Fruit fly (Drosophila melanogaster) whole organism, wandering third instar larva: ENCODE results near the gene CG6962.

Experiments
- Abd-B ChIP-seq: fragments of >200 bp; optimal IDR thresholded peaks from 2 replicates; lab custom pipeline; 2017; ENCODE audit warnings: missing biosample characterization, missing genetic modification characterization
- CG32264 ChIP-seq: fragments of 200-800 bp; sonication (Bioruptor generic); optimal IDR thresholded peaks from 2 replicates; lab custom pipeline; 2016; ENCODE audit warnings: missing biosample characterization, missing genetic modification characterization
- CG9705 ChIP-seq: fragments of 200-800 bp; sonication (Bioruptor generic); optimal IDR thresholded peaks from 2 replicates; lab custom pipeline; 2018; ENCODE audit warnings: missing biosample characterization, mild to moderate bottlenecking, missing genetic modification characterization
- CrebA ChIP-seq: fragments of 200-800 bp; sonication (Bioruptor generic); optimal IDR thresholded peaks from 2 replicates; lab custom pipeline; 2016; ENCODE audit warnings: missing biosample characterization, mild to moderate bottlenecking, missing genetic modification characterization, borderline replicate concordance
- Dfd ChIP-seq: fragments of >200 bp; optimal IDR thresholded peaks from 2 replicates; lab custom pipeline; 2017; ENCODE audit warnings: missing biosample characterization, missing genetic modification characterization
- Dif ChIP-seq: fragments of 200-275, 200-300 bp; sonication (Bioruptor generic); optimal IDR thresholded peaks from 2 replicates; lab custom pipeline; 2018; ENCODE audit warnings: missing biosample characterization, missing genetic modification characterization; ENCODE audit not compliant: partially characterized antibody
- GATAd ChIP-seq: sonication (Bioruptor generic); optimal IDR thresholded peaks from 2 replicates; lab custom pipeline; 2016; ENCODE audit warnings: missing biosample characterization, missing genetic modification characterization
- HLH106 ChIP-seq: fragments of 200-800 bp; optimal IDR thresholded peaks from 3 replicates; lab custom pipeline; 2019; ENCODE audit warnings: missing biosample characterization, mild to moderate bottlenecking, missing genetic modification characterization, moderate library complexity
- Hnf4 ChIP-seq: fragments of 200-800 bp; sonication (Bioruptor generic); optimal IDR thresholded peaks from 2 replicates; lab custom pipeline; 2016; ENCODE audit warnings: missing biosample characterization, mild to moderate bottlenecking, missing genetic modification characterization
- Hr78 ChIP-seq: fragments of >200 bp; optimal IDR thresholded peaks from 2 replicates; lab custom pipeline; 2017; ENCODE audit warnings: missing biosample characterization, missing genetic modification characterization
- Hr83 ChIP-seq: fragments of 200-300 bp; sonication (Bioruptor generic); optimal IDR thresholded peaks from 2 replicates; lab custom pipeline; 2016; ENCODE audit warnings: missing biosample characterization, mild to moderate bottlenecking, missing genetic modification characterization, moderate library complexity; ENCODE audit not compliant: poor library complexity, severe bottlenecking
- Jra ChIP-seq: sonication (Bioruptor generic); optimal IDR thresholded peaks from 2 replicates; lab custom pipeline; 2016; ENCODE audit warnings: missing biosample characterization, missing genetic modification characterization
- Mio ChIP-seq: sonication (Bioruptor generic); optimal IDR thresholded peaks from 2 replicates; lab custom pipeline; 2016; ENCODE audit warnings: missing biosample characterization, missing genetic modification characterization
- Myc ChIP-seq: fragments of >200 bp; optimal IDR thresholded peaks from 2 replicates; lab custom pipeline; 2017
- N ChIP-seq: fragments of >200 bp; optimal IDR thresholded peaks from 2 replicates; lab custom pipeline; 2018; ENCODE audit warnings: missing biosample characterization, missing external identifiers, missing genetic modification characterization
- OdsH ChIP-seq: fragments of 200-800 bp; sonication (Bioruptor generic); optimal IDR thresholded peaks from 2 replicates; lab custom pipeline; 2016; ENCODE audit warnings: missing biosample characterization, mild to moderate bottlenecking, missing genetic modification characterization
- Rel ChIP-seq, 2 experiments: fragments of 200-800 bp; sonication (Bioruptor generic) in 1 of 2; optimal IDR thresholded peaks; 2 replicates in 1 of 2; 3 replicates in 1 of 2; lab custom pipeline; 2016 to 2019; ENCODE audit warnings: mild to moderate bottlenecking in 2 of 2, missing biosample characterization in 2 of 2, missing genetic modification characterization in 2 of 2, moderate library complexity in 1 of 2
- Sp1 ChIP-seq: fragments of 200-800 bp; sonication (Bioruptor generic); optimal IDR thresholded peaks from 3 replicates; lab custom pipeline; 2019; ENCODE audit warnings: missing biosample characterization, mild to moderate bottlenecking, missing genetic modification characterization, moderate library complexity
- Vsx2 ChIP-seq: fragments of 200-300, 225-300 bp; sonication (Bioruptor generic); optimal IDR thresholded peaks from 2 replicates; lab custom pipeline; 2018; ENCODE audit warnings: missing biosample characterization, missing genetic modification characterization; ENCODE audit not compliant: partially characterized antibody
- br ChIP-seq: fragments of 200-800 bp; sonication (Bioruptor generic); optimal IDR thresholded peaks from 2 replicates; lab custom pipeline; 2016; ENCODE audit warnings: missing biosample characterization, missing genetic modification characterization
- brk ChIP-seq: fragments of 200-800 bp; sonication (Bioruptor generic); optimal IDR thresholded peaks from 2 replicates; lab custom pipeline; 2016; ENCODE audit warnings: missing biosample characterization, mild to moderate bottlenecking, missing genetic modification characterization
- dl ChIP-seq, 2 experiments: fragments of 175-275, 200-275 bp in 1 of 2; fragments of 200-275 bp in 1 of 2; sonication (Bioruptor generic); optimal IDR thresholded peaks; lab custom pipeline; 2018; ENCODE audit warnings: mild to moderate bottlenecking in 2 of 2, missing biosample characterization in 2 of 2, missing genetic modification characterization in 2 of 2, moderate library complexity in 2 of 2; ENCODE audit not compliant: partially characterized antibody in 2 of 2, insufficient read depth in 1 of 2
- dmrt93B ChIP-seq: fragments of 200-800 bp; sonication (Bioruptor generic); optimal IDR thresholded peaks from 2 replicates; lab custom pipeline; 2018; ENCODE audit warnings: missing biosample characterization, mild to moderate bottlenecking, missing genetic modification characterization
- dsf ChIP-seq: sonication (Bioruptor generic); optimal IDR thresholded peaks from 2 replicates; lab custom pipeline; 2016; ENCODE audit warnings: missing biosample characterization, missing genetic modification characterization, borderline replicate concordance
- ey ChIP-seq: fragments of 200-800 bp; sonication (Bioruptor generic); optimal IDR thresholded peaks from 2 replicates; lab custom pipeline; 2016; ENCODE audit warnings: missing biosample characterization, missing genetic modification characterization
- foxo ChIP-seq, 2 experiments: fragments of 200-800 bp; sonication (Bioruptor generic); optimal IDR thresholded peaks; 2 replicates in 1 of 2; 3 replicates in 1 of 2; lab custom pipeline; 2016 to 2017; ENCODE audit warnings: missing biosample characterization in 2 of 2, missing genetic modification characterization in 2 of 2
- fru ChIP-seq: fragments of 200-800 bp; sonication (Bioruptor generic); optimal IDR thresholded peaks from 3 replicates; lab custom pipeline; 2016; ENCODE audit warnings: missing biosample characterization, mild to moderate bottlenecking, missing genetic modification characterization
- h ChIP-seq: fragments of 200-800 bp; sonication (Bioruptor generic); optimal IDR thresholded peaks from 3 replicates; lab custom pipeline; 2016; ENCODE audit warnings: missing biosample characterization, mild to moderate bottlenecking, missing genetic modification characterization
- jim ChIP-seq: fragments of 175-275, 200-325 bp; sonication (Bioruptor generic); optimal IDR thresholded peaks from 2 replicates; lab custom pipeline; 2016; ENCODE audit warnings: missing biosample characterization, mild to moderate bottlenecking, missing genetic modification characterization
- lola ChIP-seq: fragments of >200 bp; optimal IDR thresholded peaks from 2 replicates; lab custom pipeline; 2017; ENCODE audit warnings: missing biosample characterization, missing genetic modification characterization
- pan ChIP-seq: fragments of >200 bp; optimal IDR thresholded peaks from 2 replicates; lab custom pipeline; 2017
- psq ChIP-seq: fragments of 200-800 bp; sonication (Bioruptor generic); optimal IDR thresholded peaks from 3 replicates; lab custom pipeline; 2017; ENCODE audit warnings: missing biosample characterization, mild to moderate bottlenecking, missing genetic modification characterization, moderate library complexity
- rgr ChIP-seq: fragments of 200-800 bp; sonication (Bioruptor generic); optimal IDR thresholded peaks from 3 replicates; lab custom pipeline; 2016; ENCODE audit warnings: missing biosample characterization, mild to moderate bottlenecking, missing genetic modification characterization
- sage ChIP-seq: fragments of 200-800 bp; sonication (Bioruptor generic); optimal IDR thresholded peaks from 2 replicates; lab custom pipeline; 2016; ENCODE audit warnings: missing biosample characterization, mild to moderate bottlenecking, missing genetic modification characterization
- sv ChIP-seq: fragments of 200-800 bp; sonication (Bioruptor generic); optimal IDR thresholded peaks from 3 replicates; lab custom pipeline; 2016; ENCODE audit warnings: missing biosample characterization, missing genetic modification characterization
- tai ChIP-seq: sonication (Bioruptor generic); optimal IDR thresholded peaks from 2 replicates; lab custom pipeline; 2016; ENCODE audit warnings: missing biosample characterization, missing genetic modification characterization
- usp ChIP-seq: fragments of >200 bp; optimal IDR thresholded peaks from 2 replicates; lab custom pipeline; 2017; ENCODE audit warnings: missing biosample characterization, missing genetic modification characterization
- woc ChIP-seq: sonication (Bioruptor generic); optimal IDR thresholded peaks from 2 replicates; lab custom pipeline; 2016; ENCODE audit warnings: missing biosample characterization, mild to moderate bottlenecking, missing genetic modification characterization

The CG6962 gene

dm6 chr3R:11882506-11882953 lies at the start of gene CG6962, which contains the start of gene CG31368:
Gene CG6962 (minus strand): TSS chr3R:11882534.
Gene CG31368 (plus strand): TSS chr3R:11882790.
- no peak for TF ChIP-seq Rel (GFP tag; optimal IDR thresholded peaks at IDR 0.05; lab: Kevin White, UChicago)
- TF ChIP-seq Rel (tag; optimal IDR thresholded peaks at IDR 0.05; lab: Kevin White, UChicago), result peak; percentile 26
- peak in 1 of 2 experiments; percentile 79 for TF ChIP-seq foxo (GFP tag; optimal IDR thresholded peaks at IDR 0.05; lab: Kevin White, UChicago)
- peak; percentile 90 for TF ChIP-seq sv
- TF ChIP-seq Sp1 (GFP tag; lab: Kevin White, UChicago), result peak; percentile 61
- TF ChIP-seq Abd-B (GFP tag; lab: Kevin White, UChicago), result no peak
- peak; percentile 11 for TF ChIP-seq Myc
- TF ChIP-seq dl (GFP tag; optimal IDR thresholded peaks at IDR 0.05; lab: Kevin White, UChicago; ENCODE audit: insufficient read depth in 1 of 2, partially characterized antibody in 2 of 2), result no peak
- peak; percentile 49 for TF ChIP-seq br
- no peak for TF ChIP-seq dsf
- no peak for TF ChIP-seq Hr78
- TF ChIP-seq N (GFP tag; lab: Kevin White, UChicago), result peak; percentile 31
- TF ChIP-seq Dfd (GFP tag; lab: Kevin White, UChicago), result no peak
- peak; percentile 76 for TF ChIP-seq Hnf4
- no peak for TF ChIP-seq Dif (GFP tag; lab: Kevin White, UChicago)
- TF ChIP-seq GATAd (GFP tag; lab: Kevin White, UChicago), result no peak
- TF ChIP-seq ey (GFP tag; lab: Kevin White, UChicago), result peak; percentile 58
- no peak for TF ChIP-seq jim (GFP tag; lab: Kevin White, UChicago)
- TF ChIP-seq Vsx2 (GFP tag; lab: Kevin White, UChicago), result no peak
- TF ChIP-seq Hr83 (GFP tag; lab: Kevin White, UChicago), result peak; percentile 56
- TF ChIP-seq CG32264 (GFP tag; lab: Kevin White, UChicago), result no peak
- peak; percentile 65 for TF ChIP-seq fru (GFP tag; lab: Kevin White, UChicago)
- TF ChIP-seq CG9705, result peak; percentile 70
- peak; percentile 59 for TF ChIP-seq woc
- peak; percentile 50 for TF ChIP-seq OdsH
- TF ChIP-seq brk, result no peak
- TF ChIP-seq rgr, result peak; percentile 69
- TF ChIP-seq h (GFP tag; lab: Kevin White, UChicago), result peak; percentile 70
- TF ChIP-seq sage (GFP tag; lab: Kevin White, UChicago), result peak; percentile 22
- no peak for TF ChIP-seq Mio (GFP tag; lab: Kevin White, UChicago)
- TF ChIP-seq HLH106 (tag; lab: Kevin White, UChicago), result peak; percentile 86
- TF ChIP-seq pan (lab: Kevin White, UChicago), result no peak
- TF ChIP-seq dmrt93B (GFP tag; lab: Kevin White, UChicago), result peak; percentile 60
- TF ChIP-seq Jra (GFP tag; lab: Kevin White, UChicago), result peak; percentile 7
- TF ChIP-seq CrebA, result no peak
- no peak for TF ChIP-seq lola
- TF ChIP-seq usp, result no peak
- peak; percentile 48 for TF ChIP-seq psq
- TF ChIP-seq tai, result no peak

- TF ChIP-seq dsf (no peak), sv (no peak), Sp1 (GFP tag; lab: Kevin White, UChicago) (no peak), Hr83 (GFP tag; lab: Kevin White, UChicago) (no peak), HLH106 (tag; lab: Kevin White, UChicago) (no peak), Vsx2 (GFP tag; lab: Kevin White, UChicago) (no peak)
Measured at dm6 chr3R:11930962-11931361, 48.6 kb upstream of the CG6962 start, which contains the start of gene CG14731. Gene CG14731 (plus strand): TSS chr3R:11931262.

DNA sequence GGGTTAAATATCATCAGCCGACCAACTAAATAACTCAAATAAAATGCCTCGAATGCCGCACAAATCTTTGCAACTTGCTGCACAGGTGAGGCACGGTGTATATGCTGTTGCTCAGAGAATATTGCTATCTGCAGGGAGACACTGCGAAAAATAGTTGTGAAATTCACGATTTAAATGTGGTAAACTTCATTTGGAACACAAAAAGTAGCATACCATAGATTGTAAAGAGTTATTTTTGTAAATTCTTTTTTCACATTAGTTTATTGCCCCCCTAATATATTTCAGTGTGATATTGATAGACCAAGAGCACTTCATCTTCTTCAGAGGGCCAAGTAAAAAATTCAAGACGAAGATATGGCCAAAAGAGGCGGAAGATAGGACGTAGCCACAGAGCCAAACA lies 38.3 kb upstream of the CG6962 start:
- no peak for TF ChIP-seq CrebA
- no peak for TF ChIP-seq Rel (GFP tag; optimal IDR thresholded peaks at IDR 0.05; lab: Kevin White, UChicago)
- no peak for TF ChIP-seq Rel (tag; optimal IDR thresholded peaks at IDR 0.05; lab: Kevin White, UChicago)
- TF ChIP-seq Hnf4, result peak; percentile 37
- TF ChIP-seq brk, result no peak
- TF ChIP-seq rgr, result peak; percentile 59
- TF ChIP-seq sage (GFP tag; lab: Kevin White, UChicago), result no peak
- TF ChIP-seq pan (lab: Kevin White, UChicago), result no peak
- TF ChIP-seq h (GFP tag; lab: Kevin White, UChicago), result peak; percentile 59
- TF ChIP-seq Hr83 (GFP tag; lab: Kevin White, UChicago), result no peak
- TF ChIP-seq HLH106 (tag; lab: Kevin White, UChicago), result peak; percentile 44
- peak; percentile 39 for TF ChIP-seq psq
- no peak for TF ChIP-seq lola
- TF ChIP-seq Sp1 (GFP tag; lab: Kevin White, UChicago), result peak; percentile 39
- no peak for TF ChIP-seq jim (GFP tag; lab: Kevin White, UChicago)
- TF ChIP-seq GATAd (GFP tag; lab: Kevin White, UChicago), result no peak
- TF ChIP-seq OdsH, result peak; percentile 24
- peak; percentile 58 for TF ChIP-seq ey (GFP tag; lab: Kevin White, UChicago)
- TF ChIP-seq fru (GFP tag; lab: Kevin White, UChicago), result peak; percentile 66
- TF ChIP-seq dmrt93B (GFP tag; lab: Kevin White, UChicago), result no peak
- no peak for TF ChIP-seq tai
- no peak for TF ChIP-seq dsf
- peak; percentile 18 for TF ChIP-seq CG32264 (GFP tag; lab: Kevin White, UChicago)
- TF ChIP-seq br, result no peak
- peak in 1 of 2 experiments; percentile 67 for TF ChIP-seq foxo (GFP tag; optimal IDR thresholded peaks at IDR 0.05; lab: Kevin White, UChicago)
- peak; percentile 24 for TF ChIP-seq woc
- no peak for TF ChIP-seq Hr78
- no peak for TF ChIP-seq Jra (GFP tag; lab: Kevin White, UChicago)
